Fruit fly (Drosophila melanogaster) whole organism, embryonic: ENCODE results near the gene Syx4.

ENCODE experiments used
- Atf-2 ChIP-seq: fragments of 200-800 bp; sonication (Bioruptor generic); optimal IDR thresholded peaks from 2 replicates; lab custom pipeline; 2016; ENCODE audit warnings: missing biosample characterization, missing genetic modification characterization
- B-H1 ChIP-seq: fragments of 200-800 bp; sonication (Bioruptor generic); IDR thresholded peaks from 3 replicates; pipeline ENCODE4 v1.3.6; 2022; ENCODE audit warnings: missing biosample characterization, missing genetic modification characterization
- Bgb ChIP-seq: fragments of 200-800 bp; sonication (Bioruptor generic); IDR thresholded peaks from 2 replicates; pipeline ENCODE4 v1.3.6; 2022; ENCODE audit warnings: missing biosample characterization, missing genetic modification characterization; ENCODE audit not compliant: partially characterized antibody
- CG10431 ChIP-seq: fragments of 200-800 bp; sonication (Bioruptor generic); optimal IDR thresholded peaks from 3 replicates; lab custom pipeline; 2018; ENCODE audit warnings: missing biosample characterization, mild to moderate bottlenecking, missing genetic modification characterization
- CG12219 ChIP-seq: fragments of 200-800 bp; sonication (Bioruptor generic); optimal IDR thresholded peaks from 3 replicates; lab custom pipeline; 2018; ENCODE audit warnings: missing biosample characterization, mild to moderate bottlenecking, missing genetic modification characterization
- CG12744 ChIP-seq: fragments of 200-800 bp; sonication (Bioruptor generic); optimal IDR thresholded peaks from 2 replicates; lab custom pipeline; 2016; ENCODE audit warnings: missing biosample characterization, missing genetic modification characterization
- CG18619 ChIP-seq: fragments of 200-800 bp; sonication (Bioruptor generic); optimal IDR thresholded peaks from 3 replicates; lab custom pipeline; 2017; ENCODE audit warnings: missing biosample characterization, mild to moderate bottlenecking, missing genetic modification characterization
- CG2199 ChIP-seq: fragments of 200-800 bp; sonication (Bioruptor generic); IDR thresholded peaks from 3 replicates; pipeline ENCODE4 v1.3.6; 2022; ENCODE audit warnings: missing biosample characterization, missing genetic modification characterization
- CG2889 ChIP-seq: fragments of 200-800 bp; sonication (Bioruptor generic); IDR thresholded peaks from 3 replicates; pipeline ENCODE4 v1.3.6; 2022; ENCODE audit warnings: missing biosample characterization, missing genetic modification characterization
- CG34422 ChIP-seq: fragments of 200-800 bp; sonication (Bioruptor generic); IDR thresholded peaks from 3 replicates; pipeline ENCODE4 v1.3.6; 2022; ENCODE audit warnings: missing biosample characterization, missing genetic modification characterization
- CG42726 ChIP-seq: fragments of 200-800 bp; sonication (Bioruptor generic); IDR thresholded peaks from 2 replicates; pipeline ENCODE4 v1.3.6; 2022; ENCODE audit warnings: missing biosample characterization, missing genetic modification characterization; ENCODE audit not compliant: partially characterized antibody
- CG4328 ChIP-seq: fragments of 200-800 bp; sonication (Bioruptor generic); optimal IDR thresholded peaks from 3 replicates; lab custom pipeline; 2017; ENCODE audit warnings: missing biosample characterization, missing genetic modification reagents, missing genetic modification characterization
- CG5245 ChIP-seq: fragments of 200-800 bp; sonication (Bioruptor generic); optimal IDR thresholded peaks from 3 replicates; lab custom pipeline; 2016; ENCODE audit warnings: missing biosample characterization, missing genetic modification characterization
- CG8924 ChIP-seq: fragments of 200-800 bp; optimal IDR thresholded peaks from 3 replicates; lab custom pipeline; 2019; ENCODE audit warnings: missing biosample characterization, mild to moderate bottlenecking, missing genetic modification characterization, moderate library complexity
- CG9609 ChIP-seq: fragments of 200-800 bp; sonication (Bioruptor generic); optimal IDR thresholded peaks from 3 replicates; lab custom pipeline; 2016; ENCODE audit warnings: missing biosample characterization, missing genetic modification characterization
- Chrac-16 ChIP-seq: fragments of 200-800 bp; sonication (Bioruptor generic); optimal IDR thresholded peaks from 3 replicates; lab custom pipeline; 2016; ENCODE audit warnings: missing biosample characterization, missing genetic modification characterization
- CoRest ChIP-seq: fragments of 200-800 bp; sonication (Bioruptor generic); optimal IDR thresholded peaks from 3 replicates; lab custom pipeline; 2018; ENCODE audit warnings: missing biosample characterization, mild to moderate bottlenecking, missing genetic modification characterization, moderate library complexity
- D19A ChIP-seq: fragments of 200-800 bp; optimal IDR thresholded peaks from 3 replicates; lab custom pipeline; 2019; ENCODE audit warnings: missing biosample characterization, mild to moderate bottlenecking, missing genetic modification characterization, moderate library complexity
- Elba2 ChIP-seq: fragments of 200-800 bp; sonication (Bioruptor generic); optimal IDR thresholded peaks from 3 replicates; lab custom pipeline; 2016; ENCODE audit warnings: missing biosample characterization, missing genetic modification characterization
- Fer1 ChIP-seq: fragments of 200-800 bp; sonication (Bioruptor generic); optimal IDR thresholded peaks from 2 replicates; lab custom pipeline; 2017; ENCODE audit warnings: missing biosample characterization, mild to moderate bottlenecking, missing genetic modification characterization
- Poxn ChIP-seq: fragments of 200-800 bp; sonication (Bioruptor generic); IDR thresholded peaks from 2 replicates; pipeline ENCODE4 v1.3.6; 2022; ENCODE audit warnings: missing biosample characterization, missing genetic modification characterization
- Rx ChIP-seq: fragments of 200-800 bp; sonication (Bioruptor generic); IDR thresholded peaks from 2 replicates; pipeline ENCODE4 v1.3.6; 2022; ENCODE audit warnings: missing biosample characterization, missing genetic modification characterization
- Tbp ChIP-seq: fragments of >200 bp; optimal IDR thresholded peaks from 2 replicates; lab custom pipeline; 2018; ENCODE audit warnings: missing biosample characterization, missing genetic modification characterization
- Trl ChIP-seq, 3 experiments: fragments of >200 bp in 2 of 3; fragments of 200-800 bp in 1 of 3; sonication (Bioruptor generic) in 1 of 3; optimal IDR thresholded peaks; 2 replicates in 1 of 3; 3 replicates in 2 of 3; lab custom pipeline; 2016 to 2017; ENCODE audit warnings: missing biosample characterization in 1 of 3, missing genetic modification characterization in 1 of 3
- abd-A ChIP-seq: fragments of 200-800 bp; sonication (Bioruptor generic); optimal IDR thresholded peaks from 3 replicates; lab custom pipeline; 2019; ENCODE audit warnings: missing biosample characterization, mild to moderate bottlenecking, missing genetic modification characterization, moderate library complexity
- cato ChIP-seq: fragments of 200-800 bp; sonication (Bioruptor generic); optimal IDR thresholded peaks from 2 replicates; lab custom pipeline; 2016; ENCODE audit warnings: missing biosample characterization, missing genetic modification characterization, borderline replicate concordance
- croc ChIP-seq: fragments of 200-800 bp; sonication (Bioruptor generic); conservative IDR thresholded peaks from 3 replicates; pipeline ENCODE4 v1.3.6; 2022; ENCODE audit warnings: missing biosample characterization, missing genetic modification characterization
- cwo ChIP-seq: fragments of 200-800 bp; sonication (Bioruptor generic); optimal IDR thresholded peaks from 3 replicates; lab custom pipeline; 2017; ENCODE audit warnings: missing biosample characterization, missing genetic modification characterization, mild to moderate bottlenecking, moderate library complexity, missing genetic modification reagents
- da ChIP-seq: fragments of 200-800 bp; sonication (Bioruptor generic); optimal IDR thresholded peaks from 2 replicates; lab custom pipeline; 2016; ENCODE audit warnings: missing biosample characterization, missing genetic modification characterization
- dpn ChIP-seq, 2 experiments: fragments of 200-800 bp; sonication (Bioruptor generic); optimal IDR thresholded peaks; 3 replicates each; lab custom pipeline; 2016; ENCODE audit warnings: missing biosample characterization in 2 of 2, missing genetic modification characterization in 2 of 2
- ems ChIP-seq: fragments of 200-800 bp; sonication (Bioruptor generic); optimal IDR thresholded peaks from 3 replicates; lab custom pipeline; 2016; ENCODE audit warnings: missing biosample characterization, missing genetic modification characterization
- gcm ChIP-seq: fragments of 200-800 bp; sonication (Bioruptor generic); optimal IDR thresholded peaks from 2 replicates; lab custom pipeline; 2019; ENCODE audit warnings: missing biosample characterization, mild to moderate bottlenecking, missing genetic modification characterization, moderate library complexity
- gsb ChIP-seq: fragments of 200-800 bp; sonication (Bioruptor generic); IDR thresholded peaks from 2 replicates; pipeline ENCODE4 v1.3.6; 2022; ENCODE audit warnings: missing biosample characterization, missing genetic modification characterization
- gt ChIP-seq: fragments of 200-800 bp; sonication (Bioruptor generic); IDR thresholded peaks from 2 replicates; pipeline ENCODE4 v1.3.6; 2022; ENCODE audit warnings: missing biosample characterization, missing genetic modification characterization
- her ChIP-seq: fragments of 200-800 bp; sonication (Bioruptor generic); optimal IDR thresholded peaks from 2 replicates; lab custom pipeline; 2016; ENCODE audit warnings: missing biosample characterization, missing genetic modification characterization
- klu ChIP-seq: fragments of 200-800 bp; sonication (Bioruptor generic); IDR thresholded peaks from 2 replicates; pipeline ENCODE4 v1.3.6; 2022; ENCODE audit warnings: missing biosample characterization, missing genetic modification characterization
- kni ChIP-seq: fragments of 200-800 bp; sonication (Bioruptor generic); optimal IDR thresholded peaks from 3 replicates; lab custom pipeline; 2017; ENCODE audit warnings: mild to moderate bottlenecking, missing biosample characterization, missing genetic modification reagents, missing genetic modification characterization
- mirr ChIP-seq: fragments of 200-800 bp; sonication (Bioruptor generic); optimal IDR thresholded peaks from 3 replicates; lab custom pipeline; 2018; ENCODE audit warnings: missing biosample characterization, mild to moderate bottlenecking, missing genetic modification characterization
- nerfin-1 ChIP-seq: fragments of 200-800 bp; sonication (Bioruptor generic); optimal IDR thresholded peaks from 3 replicates; lab custom pipeline; 2019; ENCODE audit warnings: missing biosample characterization, mild to moderate bottlenecking, missing genetic modification characterization, moderate library complexity
- peb ChIP-seq: fragments of 200-800 bp; sonication (Bioruptor generic); IDR thresholded peaks from 2 replicates; pipeline ENCODE4 v1.3.6; 2022; ENCODE audit warnings: missing biosample characterization, missing genetic modification characterization
- rib ChIP-seq: fragments of 200-800 bp; sonication (Bioruptor generic); IDR thresholded peaks from 2 replicates; pipeline ENCODE4 v1.3.6; 2022; ENCODE audit warnings: missing biosample characterization, missing genetic modification characterization
- seq ChIP-seq: fragments of 200-800 bp; sonication (Bioruptor generic); IDR thresholded peaks from 2 replicates; pipeline ENCODE4 v1.3.6; 2022; ENCODE audit warnings: missing biosample characterization, missing genetic modification characterization
- sim ChIP-seq: fragments of 200-800 bp; sonication (Bioruptor generic); IDR thresholded peaks from 2 replicates; pipeline ENCODE4 v1.3.6; 2022; ENCODE audit warnings: missing biosample characterization, missing genetic modification characterization
- ssp ChIP-seq: fragments of 200-800 bp; sonication (Bioruptor generic); IDR thresholded peaks from 2 replicates; pipeline ENCODE4 v1.3.6; 2022; ENCODE audit warnings: missing biosample characterization, missing genetic modification characterization
- trh ChIP-seq: fragments of 200-800 bp; sonication (Bioruptor generic); optimal IDR thresholded peaks from 2 replicates; lab custom pipeline; 2016; ENCODE audit warnings: missing biosample characterization, missing genetic modification characterization
- twi ChIP-seq: fragments of 200-800 bp; optimal IDR thresholded peaks from 2 replicates; lab custom pipeline; 2019; ENCODE audit warnings: missing biosample characterization, mild to moderate bottlenecking, missing genetic modification characterization, moderate library complexity
- wdn ChIP-seq: fragments of 200-800 bp; sonication (Bioruptor generic); IDR thresholded peaks from 2 replicates; pipeline ENCODE4 v1.3.6; 2022; ENCODE audit warnings: missing biosample characterization, missing genetic modification characterization
- wek ChIP-seq: fragments of 200-800 bp; sonication (Bioruptor generic); optimal IDR thresholded peaks from 3 replicates; lab custom pipeline; 2018; ENCODE audit warnings: missing biosample characterization, mild to moderate bottlenecking, missing genetic modification characterization, moderate library complexity
- zf30C ChIP-seq: fragments of 200-800 bp; sonication (Bioruptor generic); optimal IDR thresholded peaks from 3 replicates; lab custom pipeline; 2018; ENCODE audit warnings: missing biosample characterization, mild to moderate bottlenecking, missing genetic modification characterization
- zfh2 ChIP-seq: fragments of 200-800 bp; sonication (Bioruptor generic); optimal IDR thresholded peaks from 2 replicates; lab custom pipeline; 2016; ENCODE audit warnings: missing biosample characterization, missing genetic modification characterization

Gene Syx4

dm6 chrX:2786553-2787118 lies 42.8 kb upstream of the Syx4 start (continued):
- no peak for TF ChIP-seq Bgb (GFP tag; lab: Robert Waterston, UW)
- TF ChIP-seq nerfin-1 (tag; lab: Kevin White, UChicago), result peak; percentile 74
- TF ChIP-seq gsb (GFP tag; lab: Robert Waterston, UW), result peak; percentile 87
- peak; percentile 86 for TF ChIP-seq wdn (GFP tag; lab: Robert Waterston, UW)
- peak; percentile 66 for TF ChIP-seq trh
- TF ChIP-seq Chrac-16, result peak; percentile 85
- TF ChIP-seq klu (GFP tag; lab: Robert Waterston, UW), result peak; percentile 88
- TF ChIP-seq Atf-2 (GFP tag; lab: Kevin White, UChicago), result peak; percentile 79
- TF ChIP-seq twi (tag; lab: Kevin White, UChicago), result no peak
- peak; percentile 61 for TF ChIP-seq da (GFP tag; lab: Kevin White, UChicago)
- TF ChIP-seq CG42726, result no peak
- TF ChIP-seq wek, result peak; percentile 58
- TF ChIP-seq D19A, result peak; percentile 42
- no peak for TF ChIP-seq Tbp (GFP tag; lab: Kevin White, UChicago)
- 0 out of 2 replicates have a peak, but pooled peaks have one; percentile 38 for TF ChIP-seq sim (GFP tag; lab: Robert Waterston, UW)
- TF ChIP-seq mirr (GFP tag; lab: Kevin White, UChicago), result peak; percentile 46
- peak; percentile 82 for TF ChIP-seq CG5245 (GFP tag; lab: Kevin White, UChicago)
- TF ChIP-seq CG2889 (GFP tag; lab: Robert Waterston, UW), result peak; percentile 92
- peak; percentile 84 for TF ChIP-seq cwo (GFP tag; lab: Kevin White, UChicago)
- TF ChIP-seq CG18619 (GFP tag; lab: Kevin White, UChicago), result peak; percentile 62
- no peak for TF ChIP-seq CG10431
- TF ChIP-seq Elba2 (GFP tag; lab: Kevin White, UChicago), result no peak
- TF ChIP-seq CG34422 (GFP tag; lab: Robert Waterston, UW), result peak; percentile 93
- peak; percentile 80 for TF ChIP-seq peb (GFP tag; lab: Robert Waterston, UW)
- TF ChIP-seq B-H1 (GFP tag; lab: Robert Waterston, UW), result peak; percentile 90
- TF ChIP-seq kni, result no peak
- TF ChIP-seq Fer1, result peak; percentile 89
- TF ChIP-seq CG12744 (GFP tag; lab: Kevin White, UChicago), result peak; percentile 68
- peak; percentile 76; the same call in 2 of the 3 replicates for TF ChIP-seq CG2199 (GFP tag; lab: Robert Waterston, UW)
- TF ChIP-seq abd-A (tag; lab: Kevin White, UChicago), result no peak
- TF ChIP-seq her (GFP tag; lab: Kevin White, UChicago), result peak; percentile 70
- peak; percentile 85 for TF ChIP-seq CoRest (tag; lab: Kevin White, UChicago)
- peak; percentile 69 for TF ChIP-seq cato (GFP tag; lab: Kevin White, UChicago)
- peak; percentile 83 for TF ChIP-seq Poxn (GFP tag; lab: Robert Waterston, UW)
- TF ChIP-seq zfh2 (GFP tag; lab: Kevin White, UChicago), result peak; percentile 88
- no peak for TF ChIP-seq zf30C (GFP tag; lab: Kevin White, UChicago)
- peak; percentile 70 for TF ChIP-seq CG4328 (GFP tag; lab: Kevin White, UChicago)
- no peak for TF ChIP-seq Trl (optimal IDR thresholded peaks at IDR 0.05; lab: Kevin White, UChicago)
- peak; percentile 85 for TF ChIP-seq Trl (GFP tag; optimal IDR thresholded peaks at IDR 0.05; lab: Kevin White, UChicago)
- TF ChIP-seq Rx, result peak; percentile 86
- TF ChIP-seq croc, result peak; percentile 70
- peak; percentile 85 for TF ChIP-seq ems (GFP tag; lab: Kevin White, UChicago)
- TF ChIP-seq seq (GFP tag; lab: Robert Waterston, UW), result peak; percentile 91
- TF ChIP-seq gt (GFP tag; lab: Robert Waterston, UW), result peak; percentile 74
- peak; percentile 86 for TF ChIP-seq CG9609 (GFP tag; lab: Kevin White, UChicago)
- peak; percentile 50 for TF ChIP-seq CG8924 (tag; lab: Kevin White, UChicago)
- TF ChIP-seq dpn (GFP tag; optimal IDR thresholded peaks at IDR 0.05; lab: Kevin White, UChicago), result peak; percentile 87 to 89
- peak; percentile 63 for TF ChIP-seq gcm
- peak; percentile 88 for TF ChIP-seq rib (GFP tag; lab: Robert Waterston, UW)
- TF ChIP-seq ssp (GFP tag; lab: Robert Waterston, UW), result peak; percentile 79
- peak; percentile 88 for TF ChIP-seq CG12219 (GFP tag; lab: Kevin White, UChicago)
